Worm (Caenorhabditis elegans) whole organism, midembryonic: ENCODE data around the gene hrpf-2.

ENCODE experiments used
- T22C8.4 ChIP-seq: fragments of 200-800 bp; sonication (Bioruptor generic); IDR thresholded peaks from 2 replicates; pipeline ENCODE4 v1.3.6; 2022; ENCODE audit warnings: missing genetic modification characterization, missing compliant biosample characterization
- cog-1 ChIP-seq: sonication (generic microtip); optimal IDR thresholded peaks from 2 replicates; lab custom pipeline; 2016; ENCODE audit warnings: missing genetic modification characterization, missing compliant biosample characterization
- flt-1 ChIP-seq: fragments of 200-800 bp; sonication (Bioruptor generic); IDR thresholded peaks from 2 replicates; pipeline ENCODE4 v1.3.6; 2022; ENCODE audit warnings: missing genetic modification characterization, missing compliant biosample characterization
- klf-2 ChIP-seq: fragments of 200-800 bp; sonication (Bioruptor generic); conservative IDR thresholded peaks from 2 replicates; pipeline ENCODE4 v1.3.6; 2022; ENCODE audit warnings: missing genetic modification reagents, missing genetic modification characterization, missing compliant biosample characterization
- med-1 ChIP-seq: sonication (generic microtip); optimal IDR thresholded peaks from 2 replicates; lab custom pipeline; 2017; ENCODE audit warnings: missing genetic modification characterization, mild to moderate bottlenecking, missing compliant biosample characterization, antibody characterized with exemption, missing genetic modification reagents; ENCODE audit not compliant: insufficient read depth
- ref-1 ChIP-seq: fragments of 200-800 bp; sonication (Bioruptor generic); conservative IDR thresholded peaks from 2 replicates; pipeline ENCODE4 v1.3.6; 2022; ENCODE audit warnings: missing genetic modification reagents, missing genetic modification characterization, missing compliant biosample characterization
- tab-1 ChIP-seq: fragments of 200-800 bp; sonication (Bioruptor generic); IDR thresholded peaks from 2 replicates; pipeline ENCODE4 v1.3.6; 2022; ENCODE audit warnings: missing genetic modification characterization, missing compliant biosample characterization
- ztf-23 ChIP-seq: fragments of 200-800 bp; sonication (Bioruptor generic); IDR thresholded peaks from 2 replicates; pipeline ENCODE4 v1.3.6; 2022; ENCODE audit warnings: missing genetic modification reagents, missing genetic modification characterization, missing compliant biosample characterization
- ztf-29 ChIP-seq: fragments of 200-800 bp; sonication (Bioruptor generic); IDR thresholded peaks from 2 replicates; pipeline ENCODE4 v1.3.6; 2022; ENCODE audit warnings: missing genetic modification reagents, missing genetic modification characterization, missing compliant biosample characterization

Gene hrpf-2

ce11 chrIV:6402386-6402905 is 26.1 kb upstream of the hrpf-2 start, which contains the start of gene sfrp-1:
TSS of gene sfrp-1 (minus strand) at chrIV:6402436.
- TF ChIP-seq flt-1 (GFP tag; lab: Robert Waterston, UW), result no peak

- TF ChIP-seq T22C8.4 (GFP tag; lab: Robert Waterston, UW), result no peak
- TF ChIP-seq cog-1 (tag; lab: Kevin White, UChicago), result no peak
- TF ChIP-seq med-1 (GFP tag; lab: Kevin White, UChicago), result no peak
- no peak for TF ChIP-seq ref-1 (GFP tag; lab: Robert Waterston, UW)
These were observed 18.9 kb upstream of the hrpf-2 start for ce11 chrIV:6395190-6395589.

ce11 chrIV:6393329-6393728 is 17.0 kb upstream of the hrpf-2 start:
- TF ChIP-seq med-1 (GFP tag; lab: Kevin White, UChicago) (no peak), ztf-29 (GFP tag; lab: Robert Waterston, UW) (no peak), ref-1 (GFP tag; lab: Robert Waterston, UW) (no peak), cog-1 (tag; lab: Kevin White, UChicago) (no peak), tab-1 (GFP tag; lab: Robert Waterston, UW) (no peak), T22C8.4 (GFP tag; lab: Robert Waterston, UW) (no peak), flt-1 (GFP tag; lab: Robert Waterston, UW) (no peak), klf-2 (GFP tag; lab: Robert Waterston, UW) (no peak), ztf-23 (no peak)

- TF ChIP-seq med-1 (GFP tag; lab: Kevin White, UChicago) (no peak), T22C8.4 (GFP tag; lab: Robert Waterston, UW) (no peak), flt-1 (GFP tag; lab: Robert Waterston, UW) (no peak), tab-1 (GFP tag; lab: Robert Waterston, UW) (no peak), cog-1 (tag; lab: Kevin White, UChicago) (no peak), klf-2 (GFP tag; lab: Robert Waterston, UW) (no peak), ztf-23 (no peak), ref-1 (GFP tag; lab: Robert Waterston, UW) (no peak), ztf-29 (GFP tag; lab: Robert Waterston, UW) (no peak)
These were observed 15.2 kb upstream of the hrpf-2 start for ce11 chrIV:6391566-6391965.

- TF ChIP-seq ztf-29 (GFP tag; lab: Robert Waterston, UW), result no peak
- TF ChIP-seq med-1 (GFP tag; lab: Kevin White, UChicago), result no peak
- no peak for TF ChIP-seq T22C8.4 (GFP tag; lab: Robert Waterston, UW)
- TF ChIP-seq ref-1 (GFP tag; lab: Robert Waterston, UW), result no peak
- TF ChIP-seq klf-2 (GFP tag; lab: Robert Waterston, UW), result no peak
- no peak for TF ChIP-seq ztf-23
- no peak for TF ChIP-seq cog-1 (tag; lab: Kevin White, UChicago)
- TF ChIP-seq tab-1 (GFP tag; lab: Robert Waterston, UW), result no peak
- TF ChIP-seq flt-1 (GFP tag; lab: Robert Waterston, UW), result no peak
These were observed 12.2 kb upstream of the hrpf-2 start for ce11 chrIV:6388550-6388949.

- no peak for TF ChIP-seq klf-2 (GFP tag; lab: Robert Waterston, UW)
- TF ChIP-seq flt-1 (GFP tag; lab: Robert Waterston, UW), result no peak
- no peak for TF ChIP-seq ztf-23
- TF ChIP-seq med-1 (GFP tag; lab: Kevin White, UChicago), result no peak
- TF ChIP-seq ref-1 (GFP tag; lab: Robert Waterston, UW), result no peak
- TF ChIP-seq cog-1 (tag; lab: Kevin White, UChicago), result no peak
- TF ChIP-seq ztf-29 (GFP tag; lab: Robert Waterston, UW), result no peak
- no peak for TF ChIP-seq T22C8.4 (GFP tag; lab: Robert Waterston, UW)
- TF ChIP-seq tab-1 (GFP tag; lab: Robert Waterston, UW), result no peak
These were observed 8.7 kb upstream of the hrpf-2 start for ce11 chrIV:6385010-6385409.

ce11 chrIV:6383970-6384369 is 7.6 kb upstream of the hrpf-2 start, which contains the start of gene shl-1:
TSS of gene shl-1 (minus strand) at chrIV:6384070.
- TF ChIP-seq tab-1 (GFP tag; lab: Robert Waterston, UW) (no peak), med-1 (GFP tag; lab: Kevin White, UChicago) (no peak), flt-1 (GFP tag; lab: Robert Waterston, UW) (no peak), ztf-23 (no peak), T22C8.4 (GFP tag; lab: Robert Waterston, UW) (no peak), ref-1 (GFP tag; lab: Robert Waterston, UW) (no peak), klf-2 (GFP tag; lab: Robert Waterston, UW) (no peak), cog-1 (tag; lab: Kevin White, UChicago) (no peak), ztf-29 (GFP tag; lab: Robert Waterston, UW) (no peak)

ce11 chrIV:6378398-6378797 is 2.1 kb upstream of the hrpf-2 start:
- TF ChIP-seq med-1 (GFP tag; lab: Kevin White, UChicago) (no peak), T22C8.4 (GFP tag; lab: Robert Waterston, UW) (no peak), cog-1 (tag; lab: Kevin White, UChicago) (no peak), tab-1 (GFP tag; lab: Robert Waterston, UW) (no peak), ref-1 (GFP tag; lab: Robert Waterston, UW) (no peak), ztf-29 (GFP tag; lab: Robert Waterston, UW) (no peak)

ce11 chrIV:6377335-6378069 is 1.2 kb upstream of the hrpf-2 start:
- TF ChIP-seq T22C8.4 (GFP tag; lab: Robert Waterston, UW) (no peak), klf-2 (GFP tag; lab: Robert Waterston, UW) (no peak), ztf-29 (GFP tag; lab: Robert Waterston, UW) (no peak), ztf-23 (no peak), flt-1 (GFP tag; lab: Robert Waterston, UW) (no peak), cog-1 (tag; lab: Kevin White, UChicago) (no peak), ref-1 (GFP tag; lab: Robert Waterston, UW) (no peak), tab-1 (GFP tag; lab: Robert Waterston, UW) (no peak), med-1 (GFP tag; lab: Kevin White, UChicago) (no peak)
